Worm (Caenorhabditis elegans): ENCODE measurements around the gene abts-3.

- TF ChIP-seq pha-4 (tag; optimal IDR thresholded peaks at IDR 0.05) (no peak), unc-62 (GFP tag; optimal IDR thresholded peaks at IDR 0.05) (no peak), lin-32 (GFP tag; optimal IDR thresholded peaks at IDR 0.05) (no peak), sptf-1 (tag; optimal IDR thresholded peaks at IDR 0.05) (no peak), mab-5 (tag; optimal IDR thresholded peaks at IDR 0.05) (no peak)
Measured at ce11 chrII:6173400-6173799, 40.7 kb downstream of the abts-3 start, which contains the start of gene F40H3.2.
